Worm (Caenorhabditis elegans) whole organism, late embryonic: ENCODE measurements around the gene C49A9.6.
"Not testable (repeated sequence)": the region's sequence is repeated elsewhere in the genome, so short reads cannot be mapped to it uniquely, and the experiment has no call there.

ENCODE experiments used
- C08G9.2 ChIP-seq: sonication (generic microtip); optimal IDR thresholded peaks from 2 replicates; lab custom pipeline; 2016; ENCODE audit warnings: mild to moderate bottlenecking, missing genetic modification characterization, moderate library complexity, missing compliant biosample characterization
- C38D4.7 ChIP-seq: fragments of 200-800 bp; sonication (Bioruptor generic); optimal IDR thresholded peaks from 2 replicates; lab custom pipeline; 2018; ENCODE audit warnings: mild to moderate bottlenecking, missing genetic modification characterization, moderate library complexity, missing compliant biosample characterization
- ama-1 ChIP-seq: fragments of 150-350 bp; optimal IDR thresholded peaks from 2 replicates; lab custom pipeline; 2014
- ceh-2 ChIP-seq: sonication (generic microtip); optimal IDR thresholded peaks from 2 replicates; lab custom pipeline; 2016; ENCODE audit warnings: missing genotype, missing genetic modification characterization, missing compliant biosample characterization
- ceh-22 ChIP-seq: sonication (generic microtip); optimal IDR thresholded peaks from 2 replicates; lab custom pipeline; 2017; ENCODE audit warnings: missing biosample characterization, missing genetic modification characterization
- ceh-34 ChIP-seq: sonication (generic microtip); optimal IDR thresholded peaks from 2 replicates; lab custom pipeline; 2016; ENCODE audit warnings: mild to moderate bottlenecking, missing genetic modification characterization, missing compliant biosample characterization
- ceh-45 ChIP-seq: fragments of 200-800 bp; sonication (Bioruptor generic); IDR thresholded peaks from 2 replicates; pipeline ENCODE4 v1.3.6; 2022; ENCODE audit warnings: missing genetic modification reagents, missing genetic modification characterization, missing compliant biosample characterization
- ceh-48 ChIP-seq: sonication (generic microtip); optimal IDR thresholded peaks from 2 replicates; lab custom pipeline; 2016; ENCODE audit warnings: missing genetic modification characterization, inconsistent platforms, missing compliant biosample characterization
- elt-2 ChIP-seq: sonication (generic microtip); optimal IDR thresholded peaks from 2 replicates; lab custom pipeline; 2016; ENCODE audit warnings: missing genetic modification reagents, missing genetic modification characterization, missing compliant biosample characterization
- elt-4 ChIP-seq: sonication (generic microtip); optimal IDR thresholded peaks from 2 replicates; lab custom pipeline; 2016; ENCODE audit warnings: missing genetic modification characterization, missing compliant biosample characterization
- fax-1 ChIP-seq: sonication (generic microtip); optimal IDR thresholded peaks from 2 replicates; lab custom pipeline; 2016; ENCODE audit warnings: missing genotype, missing genetic modification characterization, missing compliant biosample characterization
- fkh-10 ChIP-seq: fragments of 150-350 bp; optimal IDR thresholded peaks from 2 replicates; lab custom pipeline; 2014; ENCODE audit warnings: missing biosample characterization, missing genetic modification reagents, missing genetic modification characterization
- lim-6 ChIP-seq: sonication (generic microtip); optimal IDR thresholded peaks from 2 replicates; lab custom pipeline; 2016; ENCODE audit warnings: missing genetic modification characterization, missing compliant biosample characterization
- lin-11 ChIP-seq: fragments of 200-800 bp; sonication (Bioruptor generic); optimal IDR thresholded peaks from 2 replicates; lab custom pipeline; 2018; ENCODE audit warnings: mild to moderate bottlenecking, missing genetic modification characterization, missing compliant biosample characterization
- madf-2 ChIP-seq: sonication (generic microtip); optimal IDR thresholded peaks from 2 replicates; lab custom pipeline; 2017; ENCODE audit warnings: missing genetic modification characterization, missing compliant biosample characterization
- mec-3 ChIP-seq: sonication (generic microtip); optimal IDR thresholded peaks from 2 replicates; lab custom pipeline; 2016; ENCODE audit warnings: borderline replicate concordance, missing genetic modification characterization, missing compliant biosample characterization
- nhr-11 ChIP-seq: fragments of 150-350 bp; optimal IDR thresholded peaks from 2 replicates; lab custom pipeline; 2014; ENCODE audit warnings: missing biosample characterization, missing genetic modification characterization
- nhr-232 ChIP-seq: sonication (generic microtip); optimal IDR thresholded peaks from 2 replicates; lab custom pipeline; 2016; ENCODE audit warnings: missing genetic modification characterization, missing compliant biosample characterization
- odd-2 ChIP-seq: sonication (generic microtip); optimal IDR thresholded peaks from 2 replicates; lab custom pipeline; 2017; ENCODE audit warnings: antibody characterized with exemption, mild to moderate bottlenecking, missing genetic modification characterization, missing compliant biosample characterization
- pat-9 ChIP-seq: fragments of 200-800 bp; sonication (Bioruptor generic); optimal IDR thresholded peaks from 2 replicates; lab custom pipeline; 2018; ENCODE audit warnings: mild to moderate bottlenecking, missing genetic modification characterization, moderate library complexity, missing compliant biosample characterization
- pax-1 ChIP-seq: fragments of 150-350 bp; optimal IDR thresholded peaks from 2 replicates; lab custom pipeline; 2014; ENCODE audit warnings: missing biosample characterization, missing genetic modification characterization
- pha-2 ChIP-seq: sonication (generic microtip); optimal IDR thresholded peaks from 2 replicates; lab custom pipeline; 2017; ENCODE audit warnings: mild to moderate bottlenecking, missing genetic modification characterization, missing compliant biosample characterization
- pha-4 ChIP-seq: fragments of 150-350 bp; optimal IDR thresholded peaks from 2 replicates; lab custom pipeline; 2018; ENCODE audit warnings: missing biosample characterization, missing genetic modification reagents, missing genetic modification characterization
- pqm-1 ChIP-seq: sonication (generic microtip); optimal IDR thresholded peaks from 2 replicates; lab custom pipeline; 2016; ENCODE audit warnings: missing genetic modification characterization, missing compliant biosample characterization
- pros-1 ChIP-seq: fragments of 150-350 bp; optimal IDR thresholded peaks from 2 replicates; lab custom pipeline; 2014; ENCODE audit warnings: missing biosample characterization, missing genetic modification reagents, missing genetic modification characterization
- sdc-2 ChIP-seq: sonication (generic microtip); optimal IDR thresholded peaks from 2 replicates; lab custom pipeline; 2016; ENCODE audit warnings: missing genotype, missing genetic modification characterization, missing compliant biosample characterization
- sox-2 ChIP-seq: fragments of 200-800 bp; sonication (Bioruptor generic); IDR thresholded peaks from 2 replicates; pipeline ENCODE4 v1.3.6; 2022; ENCODE audit warnings: missing genetic modification reagents, missing genetic modification characterization, missing compliant biosample characterization
- syd-9 ChIP-seq: sonication (generic microtip); optimal IDR thresholded peaks from 2 replicates; lab custom pipeline; 2016; ENCODE audit warnings: mild to moderate bottlenecking, missing genetic modification characterization, moderate library complexity, missing compliant biosample characterization
- tbx-2 ChIP-seq: sonication (generic microtip); optimal IDR thresholded peaks from 2 replicates; lab custom pipeline; 2016; ENCODE audit warnings: missing genetic modification characterization, missing compliant biosample characterization
- tbx-7 ChIP-seq: sonication (generic microtip); optimal IDR thresholded peaks from 2 replicates; lab custom pipeline; 2016; ENCODE audit warnings: missing genotype, missing genetic modification characterization, missing compliant biosample characterization
- ttx-3 ChIP-seq: sonication (generic microtip); optimal IDR thresholded peaks from 2 replicates; lab custom pipeline; 2016; ENCODE audit warnings: missing genetic modification reagents, missing genetic modification characterization, missing compliant biosample characterization
- unc-3 ChIP-seq, 2 experiments: fragments of 200-800 bp in 1 of 2; sonication (Bioruptor generic) in 1 of 2; sonication (generic microtip) in 1 of 2; conservative IDR thresholded peaks in 1 of 2; optimal IDR thresholded peaks in 1 of 2; 2 replicates each; pipeline versions ENCODE4 v1.3.6 to Lab custom; 2016 to 2022; ENCODE audit warnings: missing compliant biosample characterization in 2 of 2, missing genetic modification characterization in 2 of 2, missing genetic modification reagents in 1 of 2
- unc-55 ChIP-seq: sonication (generic microtip); optimal IDR thresholded peaks from 2 replicates; lab custom pipeline; 2017; ENCODE audit warnings: missing biosample characterization, missing genetic modification reagents, missing genetic modification characterization
- unc-86 ChIP-seq: sonication (generic microtip); optimal IDR thresholded peaks from 2 replicates; lab custom pipeline; 2016; ENCODE audit warnings: missing genetic modification characterization, missing compliant biosample characterization
- ztf-16 ChIP-seq: sonication (generic microtip); optimal IDR thresholded peaks from 2 replicates; lab custom pipeline; 2017; ENCODE audit warnings: missing genetic modification characterization, missing compliant biosample characterization

The C49A9.6 gene

ce11 chrIV:6206294-6206776, 4.4 kb upstream of the C49A9.6 start, which contains the start of gene C49A9.10 (continued):
- no peak for TF ChIP-seq ttx-3 (tag; lab: Kevin White, UChicago)

ce11 chrIV:6209337-6209736, 1.4 kb upstream of the C49A9.6 start:
- no peak for TF ChIP-seq fax-1 (tag; lab: Kevin White, UChicago)
- no peak for TF ChIP-seq syd-9 (tag; lab: Kevin White, UChicago)
- no peak for TF ChIP-seq pha-4 (tag; lab: Kevin White, UChicago)
- TF ChIP-seq, all 69 proteins: peak for 0

- TF ChIP-seq unc-3 (GFP tag; conservative IDR thresholded peaks at IDR 0.05; lab: Robert Waterston, UW) (peak; percentile 34; the same call in 1 of the 2 replicates), ceh-45 (GFP tag; lab: Robert Waterston, UW) (peak; percentile 7; the same call in 1 of the 2 replicates)
- TF ChIP-seq unc-3 (tag; optimal IDR thresholded peaks at IDR 0.05; lab: Kevin White, UChicago), result not testable (repeated sequence)
Observed at ce11 chrIV:6209958-6210357, 778 bp upstream of the C49A9.6 start.

ce11 chrIV:6213403-6213802, 2.7 kb downstream of the C49A9.6 start, which contains the start of gene C49A9.5:
Gene C49A9.5 (plus strand): TSS chrIV:6213673.
- no peak for TF ChIP-seq ttx-3 (tag; lab: Kevin White, UChicago)

- TF ChIP-seq ceh-22 (tag; lab: Kevin White, UChicago), result no peak
- no peak for TF ChIP-seq pat-9 (tag; lab: Kevin White, UChicago)
- no peak for TF ChIP-seq sdc-2 (tag; lab: Kevin White, UChicago)
- no peak for TF ChIP-seq syd-9 (tag; lab: Kevin White, UChicago)
- no peak for TF ChIP-seq unc-86 (tag; lab: Kevin White, UChicago)
- no peak for TF ChIP-seq madf-2
- TF ChIP-seq C38D4.7, result no peak
- no peak for TF ChIP-seq nhr-232 (tag; lab: Kevin White, UChicago)
- no peak for TF ChIP-seq mec-3 (tag; lab: Kevin White, UChicago)
- no peak for TF ChIP-seq lin-11
- no peak for TF ChIP-seq odd-2 (tag; lab: Kevin White, UChicago)
- TF ChIP-seq ceh-48, result no peak
- no peak for TF ChIP-seq fkh-10
- TF ChIP-seq ztf-16 (tag; lab: Kevin White, UChicago), result no peak
- TF ChIP-seq tbx-7 (tag; lab: Kevin White, UChicago), result no peak
- no peak for TF ChIP-seq unc-3 (GFP tag; conservative IDR thresholded peaks at IDR 0.05; lab: Robert Waterston, UW)
- TF ChIP-seq unc-3 (tag; optimal IDR thresholded peaks at IDR 0.05; lab: Kevin White, UChicago), result no peak
- no peak for TF ChIP-seq ceh-34 (tag; lab: Kevin White, UChicago)
- TF ChIP-seq ttx-3 (tag; lab: Kevin White, UChicago), result no peak
- TF ChIP-seq ceh-45 (GFP tag; lab: Robert Waterston, UW), result no peak
Observed at ce11 chrIV:6217066-6217465, 6.3 kb downstream of the C49A9.6 start, which contains the start of gene C49A9.9. Gene C49A9.9 (plus strand): TSS chrIV:6217372.

- TF ChIP-seq ceh-48 (no peak), lim-6 (no peak), elt-4 (no peak), sox-2 (GFP tag; lab: Robert Waterston, UW) (no peak), ztf-16 (tag; lab: Kevin White, UChicago) (no peak)
Observed at ce11 chrIV:6217503-6217902, 6.8 kb downstream of the C49A9.6 start.

ce11 chrIV:6219429-6219828, 8.7 kb downstream of the C49A9.6 start, which contains the start of gene C49A9.4:
Gene C49A9.4 (plus strand): TSS chrIV:6219693.
- TF ChIP-seq tbx-2 (tag; lab: Kevin White, UChicago) (no peak), elt-2 (tag; lab: Kevin White, UChicago) (no peak), ama-1 (no peak), nhr-232 (tag; lab: Kevin White, UChicago) (no peak), C08G9.2 (no peak), pha-2 (tag; lab: Kevin White, UChicago) (no peak), pax-1 (tag; lab: Kevin White, UChicago) (no peak), nhr-11 (no peak), fax-1 (tag; lab: Kevin White, UChicago) (no peak), unc-3 (GFP tag; conservative IDR thresholded peaks at IDR 0.05; lab: Robert Waterston, UW) (no peak), unc-3 (tag; optimal IDR thresholded peaks at IDR 0.05; lab: Kevin White, UChicago) (no peak), unc-55 (GFP tag; lab: Kevin White, UChicago) (no peak), pqm-1 (tag; lab: Kevin White, UChicago) (no peak), pat-9 (tag; lab: Kevin White, UChicago) (no peak), ceh-2 (tag; lab: Kevin White, UChicago) (no peak), pros-1 (no peak)
- TF ChIP-seq, all 69 proteins: peak for 0
